Worm (Caenorhabditis elegans) whole organism, young adult: ENCODE measurements around the gene tufm-1.

Experiments
- B0019.2 ChIP-seq: fragments of 200-800 bp; sonication (Bioruptor generic); conservative IDR thresholded peaks from 2 replicates; pipeline ENCODE4 v1.3.6; 2022; ENCODE audit warnings: missing genetic modification reagents, missing genetic modification characterization, missing compliant biosample characterization
- B0035.1 ChIP-seq: sonication (generic microtip); optimal IDR thresholded peaks from 2 replicates; lab custom pipeline; 2016; ENCODE audit warnings: missing genetic modification characterization, mild to moderate bottlenecking, missing compliant biosample characterization, missing genotype, missing genetic modification reagents
- B0261.1 ChIP-seq: sonication (generic microtip); optimal IDR thresholded peaks from 2 replicates; lab custom pipeline; 2016; ENCODE audit warnings: mild to moderate bottlenecking, missing genetic modification characterization, moderate library complexity, missing compliant biosample characterization
- C06A6.2 ChIP-seq: fragments of 200-800 bp; sonication (Bioruptor generic); conservative IDR thresholded peaks from 2 replicates; pipeline ENCODE4 v1.3.6; 2022; ENCODE audit warnings: missing genetic modification characterization, missing compliant biosample characterization
- F22D6.2 ChIP-seq: sonication (generic microtip); optimal IDR thresholded peaks from 2 replicates; lab custom pipeline; 2016; ENCODE audit warnings: mild to moderate bottlenecking, missing genetic modification characterization, missing compliant biosample characterization
- F33H1.4 ChIP-seq: fragments of 200-800 bp; sonication (Bioruptor generic); IDR thresholded peaks from 2 replicates; pipeline ENCODE4 v1.3.6; 2022; ENCODE audit warnings: missing genetic modification reagents, missing genetic modification characterization, missing compliant biosample characterization
- F57C9.4 ChIP-seq: sonication (generic microtip); optimal IDR thresholded peaks from 2 replicates; lab custom pipeline; 2017; ENCODE audit warnings: mild to moderate bottlenecking, missing genetic modification characterization, missing compliant biosample characterization
- K11D2.4 ChIP-seq: fragments of 200-800 bp; sonication (Bioruptor generic); IDR thresholded peaks from 2 replicates; pipeline ENCODE4 v1.3.6; 2022; ENCODE audit warnings: missing genetic modification reagents, missing genetic modification characterization, missing compliant biosample characterization
- T26A5.8 ChIP-seq: sonication (generic microtip); optimal IDR thresholded peaks from 2 replicates; lab custom pipeline; 2016; ENCODE audit warnings: missing genetic modification characterization, missing compliant biosample characterization
- Y56A3A.18 ChIP-seq: fragments of 200-800 bp; sonication (Bioruptor generic); IDR thresholded peaks from 2 replicates; pipeline ENCODE4 v1.3.6; 2022; ENCODE audit warnings: missing genetic modification reagents, missing genetic modification characterization, missing compliant biosample characterization
- ZK185.1 ChIP-seq: sonication (generic microtip); optimal IDR thresholded peaks from 2 replicates; lab custom pipeline; 2016; ENCODE audit warnings: mild to moderate bottlenecking, missing genetic modification characterization, missing compliant biosample characterization; ENCODE audit not compliant: poor library complexity, severe bottlenecking
- akir-1 ChIP-seq: fragments of 200-800 bp; sonication (Bioruptor generic); optimal IDR thresholded peaks from 2 replicates; lab custom pipeline; 2018; ENCODE audit warnings: mild to moderate bottlenecking, missing genetic modification characterization, moderate library complexity, missing compliant biosample characterization
- ama-1 ChIP-seq, 3 experiments: fragments of 150-350 bp in 1 of 3; sonication (generic microtip) in 2 of 3; optimal IDR thresholded peaks; 2 replicates each; lab custom pipeline; 2014 to 2018; ENCODE audit warnings: missing biosample characterization in 2 of 3, missing genetic modification characterization in 2 of 3, missing genetic modification reagents in 2 of 3
- aptf-2 ChIP-seq: fragments of 200-800 bp; sonication (Bioruptor generic); conservative IDR thresholded peaks from 2 replicates; pipeline ENCODE4 v1.3.6; 2022; ENCODE audit warnings: missing genetic modification reagents, missing genetic modification characterization, missing compliant biosample characterization
- aptf-3 ChIP-seq: fragments of 200-800 bp; sonication (Bioruptor generic); IDR thresholded peaks from 2 replicates; pipeline ENCODE4 v1.3.6; 2022; ENCODE audit warnings: missing genetic modification characterization, missing compliant biosample characterization
- attf-3 ChIP-seq: fragments of 200-800 bp; sonication (Bioruptor generic); conservative IDR thresholded peaks from 2 replicates; pipeline ENCODE4 v1.3.6; 2022; ENCODE audit warnings: missing genetic modification reagents, missing genetic modification characterization, missing compliant biosample characterization
- ceh-27 ChIP-seq: fragments of 200-800 bp; sonication (Bioruptor generic); optimal IDR thresholded peaks from 2 replicates; lab custom pipeline; 2018; ENCODE audit warnings: mild to moderate bottlenecking, missing genetic modification characterization, moderate library complexity, missing compliant biosample characterization
- chd-7 ChIP-seq: sonication (generic microtip); optimal IDR thresholded peaks from 2 replicates; lab custom pipeline; 2016; ENCODE audit warnings: mild to moderate bottlenecking, missing genetic modification characterization, moderate library complexity, missing compliant biosample characterization
- dpff-1 ChIP-seq: sonication (generic microtip); optimal IDR thresholded peaks from 2 replicates; lab custom pipeline; 2017; ENCODE audit warnings: mild to moderate bottlenecking, missing genetic modification characterization, missing compliant biosample characterization
- egl-44 ChIP-seq: fragments of 200-800 bp; sonication (Bioruptor generic); IDR thresholded peaks from 2 replicates; pipeline ENCODE4 v1.3.6; 2022; ENCODE audit warnings: missing genetic modification reagents, missing genetic modification characterization, missing compliant biosample characterization
- hlh-26 ChIP-seq: fragments of 200-800 bp; sonication (Bioruptor generic); conservative IDR thresholded peaks from 2 replicates; pipeline ENCODE4 v1.3.6; 2022; ENCODE audit warnings: missing genetic modification reagents, missing genetic modification characterization, missing compliant biosample characterization
- let-526 ChIP-seq: fragments of 200-800 bp; sonication (Bioruptor generic); IDR thresholded peaks from 2 replicates; pipeline ENCODE4 v1.3.6; 2022; ENCODE audit warnings: missing genetic modification reagents, missing genetic modification characterization, missing compliant biosample characterization
- lin-26 ChIP-seq: fragments of 200-800 bp; sonication (Bioruptor generic); IDR thresholded peaks from 2 replicates; pipeline ENCODE4 v1.3.6; 2022; ENCODE audit warnings: missing genetic modification reagents, missing genetic modification characterization, missing compliant biosample characterization
- lin-35 ChIP-seq, 3 experiments: fragments of 150-350 bp in 2 of 3; sonication (generic microtip) in 1 of 3; optimal IDR thresholded peaks; 2 replicates each; lab custom pipeline; 2014 to 2018; ENCODE audit warnings: missing biosample characterization in 3 of 3, missing genetic modification characterization in 3 of 3, missing genetic modification reagents in 3 of 3
- lin-40 ChIP-seq: sonication (generic microtip); optimal IDR thresholded peaks from 2 replicates; lab custom pipeline; 2016; ENCODE audit warnings: missing genetic modification characterization, mild to moderate bottlenecking, missing compliant biosample characterization, missing genotype, missing genetic modification reagents
- lin-54 ChIP-seq: fragments of 200-800 bp; sonication (Bioruptor generic); optimal IDR thresholded peaks from 2 replicates; lab custom pipeline; 2018; ENCODE audit warnings: mild to moderate bottlenecking, missing genetic modification characterization, missing compliant biosample characterization
- lir-1 ChIP-seq: fragments of 200-800 bp; sonication (Bioruptor generic); conservative IDR thresholded peaks from 2 replicates; pipeline ENCODE4 v1.3.6; 2022; ENCODE audit warnings: missing genetic modification reagents, missing genetic modification characterization, missing compliant biosample characterization
- madf-10 ChIP-seq: sonication (generic microtip); optimal IDR thresholded peaks from 2 replicates; lab custom pipeline; 2016; ENCODE audit warnings: mild to moderate bottlenecking, missing genetic modification characterization, missing compliant biosample characterization
- madf-3 ChIP-seq: fragments of 200-800 bp; sonication (Bioruptor generic); IDR thresholded peaks from 2 replicates; pipeline ENCODE4 v1.3.6; 2022; ENCODE audit warnings: missing genetic modification reagents, missing genetic modification characterization, missing compliant biosample characterization
- madf-6 ChIP-seq: fragments of 200-800 bp; sonication (Bioruptor generic); IDR thresholded peaks from 2 replicates; pipeline ENCODE4 v1.3.6; 2022; ENCODE audit warnings: missing genetic modification reagents, missing genetic modification characterization, missing compliant biosample characterization
- madf-8 ChIP-seq: fragments of 200-800 bp; sonication (Bioruptor generic); conservative IDR thresholded peaks from 2 replicates; pipeline ENCODE4 v1.3.6; 2022; ENCODE audit warnings: missing genetic modification reagents, missing genetic modification characterization, missing compliant biosample characterization
- mes-4 ChIP-seq: sonication (generic microtip); optimal IDR thresholded peaks from 2 replicates; lab custom pipeline; 2016; ENCODE audit warnings: missing genotype, missing genetic modification characterization, missing compliant biosample characterization
- nfya-1 ChIP-seq: sonication (generic microtip); optimal IDR thresholded peaks from 2 replicates; lab custom pipeline; 2017; ENCODE audit warnings: antibody characterized with exemption, missing compliant biosample characterization, missing genetic modification characterization, borderline replicate concordance; ENCODE audit not compliant: insufficient read depth
- nfya-2 ChIP-seq: fragments of 200-800 bp; sonication (Bioruptor generic); IDR thresholded peaks from 2 replicates; pipeline ENCODE4 v1.3.6; 2022; ENCODE audit warnings: missing genetic modification reagents, missing genetic modification characterization, missing compliant biosample characterization
- nhr-80 ChIP-seq: sonication (generic microtip); optimal IDR thresholded peaks from 2 replicates; lab custom pipeline; 2016; ENCODE audit warnings: missing genetic modification characterization, missing compliant biosample characterization
- nhr-90 ChIP-seq: sonication (generic microtip); optimal IDR thresholded peaks from 2 replicates; lab custom pipeline; 2016; ENCODE audit warnings: missing genotype, mild to moderate bottlenecking, missing genetic modification characterization, missing compliant biosample characterization
- pbrm-1 ChIP-seq: fragments of 200-800 bp; sonication (Bioruptor generic); IDR thresholded peaks from 2 replicates; pipeline ENCODE4 v1.3.6; 2022; ENCODE audit warnings: missing genetic modification reagents, missing genetic modification characterization, missing compliant biosample characterization
- pha-4 ChIP-seq: fragments of 150-350 bp; sonication (generic microtip); optimal IDR thresholded peaks from 2 replicates; lab custom pipeline; 2014; ENCODE audit warnings: missing biosample characterization, missing genetic modification reagents, missing genetic modification characterization
- rec-8 ChIP-seq, 2 experiments: sonication (generic microtip); optimal IDR thresholded peaks; 2 replicates each; lab custom pipeline; 2016; ENCODE audit warnings: mild to moderate bottlenecking in 2 of 2, missing genetic modification characterization in 2 of 2, missing genetic modification reagents in 2 of 2, missing genotype in 2 of 2, missing biosample characterization in 1 of 2, missing compliant biosample characterization in 1 of 2, moderate library complexity in 1 of 2
- rpc-1 ChIP-seq, 2 experiments: fragments of 150-350 bp in 1 of 2; sonication (generic microtip) in 1 of 2; optimal IDR thresholded peaks; 2 replicates each; lab custom pipeline; 2014 to 2018; ENCODE audit warnings: missing biosample characterization in 1 of 2, missing genetic modification characterization in 1 of 2, missing genetic modification reagents in 1 of 2, missing genotype in 1 of 2
- somi-1 ChIP-seq: fragments of 200-800 bp; sonication (Bioruptor generic); optimal IDR thresholded peaks from 2 replicates; lab custom pipeline; 2018; ENCODE audit warnings: mild to moderate bottlenecking, missing genetic modification characterization, missing compliant biosample characterization
- tlf-1 ChIP-seq: fragments of 200-800 bp; sonication (Bioruptor generic); optimal IDR thresholded peaks from 2 replicates; lab custom pipeline; 2018; ENCODE audit warnings: mild to moderate bottlenecking, missing genetic modification characterization, missing compliant biosample characterization
- zim-3 ChIP-seq: sonication (generic microtip); optimal IDR thresholded peaks from 2 replicates; lab custom pipeline; 2017; ENCODE audit warnings: mild to moderate bottlenecking, missing genetic modification characterization, moderate library complexity, missing compliant biosample characterization
- ztf-22 ChIP-seq: fragments of 200-800 bp; sonication (Bioruptor generic); optimal IDR thresholded peaks from 2 replicates; lab custom pipeline; 2018; ENCODE audit warnings: mild to moderate bottlenecking, missing genetic modification characterization, moderate library complexity, missing compliant biosample characterization
- ztf-25 ChIP-seq: fragments of 200-800 bp; sonication (Bioruptor generic); IDR thresholded peaks from 2 replicates; pipeline ENCODE4 v1.3.6; 2022; ENCODE audit warnings: missing genetic modification reagents, missing genetic modification characterization, missing compliant biosample characterization
- ztf-28 ChIP-seq: fragments of 200-800 bp; sonication (Bioruptor generic); IDR thresholded peaks from 2 replicates; pipeline ENCODE4 v1.3.6; 2022; ENCODE audit warnings: missing genetic modification reagents, missing genetic modification characterization, missing compliant biosample characterization
- ztf-3 ChIP-seq: fragments of 200-800 bp; sonication (Bioruptor generic); optimal IDR thresholded peaks from 2 replicates; lab custom pipeline; 2018; ENCODE audit warnings: mild to moderate bottlenecking, missing genetic modification characterization, missing compliant biosample characterization

tufm-1 gene

DNA sequence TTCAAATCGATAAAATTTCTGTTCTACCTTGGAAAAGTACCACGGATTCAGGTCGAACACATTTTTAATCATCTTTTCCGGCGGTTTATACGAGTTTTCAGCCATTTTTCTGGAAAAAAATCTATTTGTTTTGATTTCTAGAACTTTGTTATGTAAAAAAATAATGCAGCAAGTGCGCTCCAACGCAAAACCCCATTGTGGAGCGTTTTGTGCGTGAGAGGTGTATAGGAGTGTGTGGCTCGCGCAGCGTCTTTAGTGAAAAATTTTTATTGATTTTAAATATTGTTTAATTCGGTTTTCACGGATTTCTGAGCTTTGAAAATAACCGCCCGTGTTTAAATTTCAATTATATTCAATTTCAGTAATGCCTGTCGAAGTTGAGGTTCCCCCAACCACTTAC lies 28.9 kb downstream of the tufm-1 start, which contains the start of gene Y71H2AM.20:
TSS of gene Y71H2AM.20 (minus strand) at position 109 of the 400 bp plus-strand sequence.
- TF ChIP-seq dpff-1 (tag; lab: Kevin White, UChicago): no peak
- no peak for TF ChIP-seq ama-1 (optimal IDR thresholded peaks at IDR 0.05; lab: Kevin White, UChicago)
- no peak for TF ChIP-seq ama-1 (GFP tag; optimal IDR thresholded peaks at IDR 0.05; lab: Kevin White, UChicago)
- peak; percentile 39 for TF ChIP-seq F22D6.2
- TF ChIP-seq K11D2.4: peak; percentile 91
- no peak for TF ChIP-seq aptf-3
- peak; percentile 82; the same call in 1 of the 2 replicates for TF ChIP-seq ztf-28
- TF ChIP-seq ZK185.1 (tag; lab: Kevin White, UChicago): peak; percentile 93
- TF ChIP-seq F33H1.4 (GFP tag; lab: Robert Waterston, UW): peak; percentile 85
- peak in 1 of 2 experiments; percentile 13 for TF ChIP-seq rec-8 (tag; optimal IDR thresholded peaks at IDR 0.05; lab: Kevin White, UChicago)
- TF ChIP-seq egl-44 (GFP tag; lab: Robert Waterston, UW): peak; percentile 67; the same call in 1 of the 2 replicates
- TF ChIP-seq let-526: peak; percentile 74; the same call in 1 of the 2 replicates
- peak; percentile 1 for TF ChIP-seq B0261.1 (tag; lab: Kevin White, UChicago)
- TF ChIP-seq ztf-22: no peak
- 0 out of 2 replicates have a peak, but pooled peaks have one; percentile 8 for TF ChIP-seq aptf-2 (GFP tag; lab: Robert Waterston, UW)
- peak; percentile 91 for TF ChIP-seq pbrm-1 (GFP tag; lab: Robert Waterston, UW)
- no peak for TF ChIP-seq nfya-2 (GFP tag; lab: Robert Waterston, UW)
- TF ChIP-seq nhr-90: peak; percentile 84
- TF ChIP-seq lir-1: peak; percentile 88
- no peak for TF ChIP-seq B0035.1 (tag; lab: Kevin White, UChicago)
- TF ChIP-seq lin-40 (tag; lab: Kevin White, UChicago): peak; percentile 92
- TF ChIP-seq rpc-1 (optimal IDR thresholded peaks at IDR 0.05; lab: Kevin White, UChicago): peak; percentile 10
- TF ChIP-seq rpc-1 (tag; optimal IDR thresholded peaks at IDR 0.05; lab: Kevin White, UChicago): no peak
- peak; percentile 85 for TF ChIP-seq B0019.2 (GFP tag; lab: Robert Waterston, UW)
- peak; percentile 67 for TF ChIP-seq chd-7 (tag; lab: Kevin White, UChicago)
- TF ChIP-seq pha-4 (tag; lab: Kevin White, UChicago): peak; percentile 97
- peak; percentile 90 for TF ChIP-seq madf-6
- TF ChIP-seq nfya-1 (tag; lab: Kevin White, UChicago): no peak
- TF ChIP-seq madf-3 (GFP tag; lab: Robert Waterston, UW): peak; percentile 96
- peak; percentile 74 for TF ChIP-seq attf-3 (GFP tag; lab: Robert Waterston, UW)
- TF ChIP-seq Y56A3A.18: no peak
- TF ChIP-seq mes-4 (tag; lab: Kevin White, UChicago): no peak
- TF ChIP-seq ztf-25 (GFP tag; lab: Robert Waterston, UW): no peak
- TF ChIP-seq lin-54 (GFP tag; lab: Kevin White, UChicago): peak; percentile 94
- TF ChIP-seq ceh-27 (GFP tag; lab: Kevin White, UChicago): peak; percentile 93
- TF ChIP-seq ztf-3 (GFP tag; lab: Kevin White, UChicago): peak; percentile 10
- no peak for TF ChIP-seq akir-1
- peak; percentile 79 for TF ChIP-seq madf-8 (GFP tag; lab: Robert Waterston, UW)
- TF ChIP-seq hlh-26: no peak
- peak; percentile 92 for TF ChIP-seq tlf-1 (GFP tag; lab: Kevin White, UChicago)
- no peak for TF ChIP-seq T26A5.8 (tag; lab: Kevin White, UChicago)
- peak; percentile 86 for TF ChIP-seq nhr-80 (tag; lab: Kevin White, UChicago)
- TF ChIP-seq lin-26 (GFP tag; lab: Robert Waterston, UW): peak; percentile 76; the same call in 1 of the 2 replicates
- TF ChIP-seq zim-3: no peak
- peak; percentile 61 for TF ChIP-seq somi-1 (GFP tag; lab: Kevin White, UChicago)
- peak; percentile 87 for TF ChIP-seq madf-10
- peak; percentile 30 to 95 (median 34) for TF ChIP-seq lin-35 (GFP tag; optimal IDR thresholded peaks at IDR 0.05; lab: Kevin White, UChicago)
- no peak for TF ChIP-seq F57C9.4
- TF ChIP-seq C06A6.2 (GFP tag; lab: Robert Waterston, UW): 0 out of 2 replicates have a peak, but pooled peaks have one; percentile 24
